Worm (Caenorhabditis elegans): Measurements from ENCODE around the gene F14D2.19.

Gene F14D2.19

DNA sequence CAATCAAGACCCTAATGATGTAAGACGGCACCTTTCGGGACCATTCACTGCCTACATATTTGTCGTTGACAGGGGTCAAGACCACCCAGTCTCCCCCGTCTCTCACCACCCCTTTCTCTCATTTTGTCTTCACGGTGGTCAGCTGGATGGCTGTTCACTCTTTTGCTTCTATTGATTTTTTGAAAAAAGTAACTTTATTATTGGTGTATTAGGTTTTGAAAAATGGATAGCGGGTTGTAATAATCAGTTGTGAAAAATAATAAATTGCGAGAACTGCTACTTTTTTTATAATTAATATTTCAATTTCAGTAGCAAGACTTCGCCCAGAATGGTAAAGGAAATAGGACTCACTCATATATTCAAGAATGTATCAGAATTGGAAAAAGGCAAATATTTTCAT lies 39.9 kb upstream of the F14D2.19 start, which contains the start of gene bath-9:
Gene bath-9, plus strand, starts transcription at position 301 of the 400 bp plus-strand sequence.
- TF ChIP-seq sma-9 (GFP tag; optimal IDR thresholded peaks at IDR 0.05) = no peak
- TF ChIP-seq sma-9 (tag; optimal IDR thresholded peaks at IDR 0.05) = no peak
- TF ChIP-seq nhr-21 (tag; optimal IDR thresholded peaks at IDR 0.05) = no peak
- no peak for TF ChIP-seq mdl-1 (tag; optimal IDR thresholded peaks at IDR 0.05)
- TF ChIP-seq elt-3 (tag; optimal IDR thresholded peaks at IDR 0.05) = no peak
- no peak for TF ChIP-seq F13H6.1 (tag; optimal IDR thresholded peaks at IDR 0.05)
- TF ChIP-seq lin-39 (tag; optimal IDR thresholded peaks at IDR 0.05) = no peak
- TF ChIP-seq mab-5 (tag; optimal IDR thresholded peaks at IDR 0.05) = no peak
- TF ChIP-seq skn-1 (tag; optimal IDR thresholded peaks at IDR 0.05) = no peak
- no peak for TF ChIP-seq blmp-1 (tag; optimal IDR thresholded peaks at IDR 0.05; ENCODE audit: insufficient read depth)
- no peak for TF ChIP-seq nhr-77 (tag; optimal IDR thresholded peaks at IDR 0.05)
- TF ChIP-seq C34F6.9 (tag; optimal IDR thresholded peaks at IDR 0.05) = no peak
- TF ChIP-seq unc-62 (GFP tag; optimal IDR thresholded peaks at IDR 0.05) = no peak
- TF ChIP-seq ama-1 (optimal IDR thresholded peaks at IDR 0.05) = no peak
- TF ChIP-seq ceh-16 (tag; optimal IDR thresholded peaks at IDR 0.05) = no peak
- no peak for TF ChIP-seq unc-55 (GFP tag; optimal IDR thresholded peaks at IDR 0.05)
- TF ChIP-seq snpc-4 (tag; optimal IDR thresholded peaks at IDR 0.05) = no peak

DNA sequence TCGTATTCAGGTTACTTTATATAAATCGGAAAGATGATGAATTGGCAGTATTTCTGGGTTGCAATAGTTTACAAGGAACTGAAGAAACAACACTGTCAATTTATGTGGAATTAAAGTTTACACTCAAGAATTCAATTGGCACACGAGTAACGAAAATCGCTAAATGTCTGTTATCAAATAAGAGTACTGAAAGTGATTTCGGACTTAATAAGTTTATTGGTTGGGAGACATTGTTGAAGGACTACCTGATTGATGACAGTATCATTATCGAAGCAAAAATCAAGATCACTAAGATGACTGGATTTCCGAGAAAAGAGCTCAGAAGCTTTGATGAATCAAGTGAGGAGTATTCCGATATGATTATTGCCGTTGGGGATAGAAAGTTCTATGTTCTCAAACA lies 38.4 kb upstream of the F14D2.19 start:
- TF ChIP-seq lsy-2 (tag; optimal IDR thresholded peaks at IDR 0.05) = no peak

DNA sequence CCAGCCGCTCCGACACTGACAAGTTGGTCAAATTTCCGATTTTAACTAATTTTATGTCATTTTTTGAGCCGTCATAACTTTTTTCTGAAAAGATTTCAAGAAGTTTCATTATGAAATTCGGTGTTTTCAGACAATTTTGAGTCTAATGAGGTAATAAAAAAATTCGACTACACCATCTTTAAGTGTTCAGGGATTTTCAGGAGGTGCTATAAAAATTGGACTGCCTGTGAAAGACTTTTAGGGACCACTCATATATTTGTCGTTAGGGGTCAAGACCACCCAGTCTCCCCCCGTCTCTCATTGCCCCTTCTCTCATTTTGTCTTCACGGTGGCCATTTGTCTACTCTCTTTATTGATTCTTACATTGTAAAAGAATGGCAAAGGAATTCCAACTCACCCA lies 37.8 kb upstream of the F14D2.19 start, which contains the start of gene bath-10:
Gene bath-10, plus strand, starts transcription at position 301 of the 400 bp plus-strand sequence.
- TF ChIP-seq ceh-82 (tag; optimal IDR thresholded peaks at IDR 0.05) = no peak
- no peak for TF ChIP-seq egl-27 (tag; optimal IDR thresholded peaks at IDR 0.05)
- TF ChIP-seq dmd-4 (tag; optimal IDR thresholded peaks at IDR 0.05) = no peak
- TF ChIP-seq nhr-237 (tag; optimal IDR thresholded peaks at IDR 0.05) = no peak
- no peak for TF ChIP-seq R02D3.7 (tag; optimal IDR thresholded peaks at IDR 0.05)
- TF ChIP-seq mdl-1 (tag; optimal IDR thresholded peaks at IDR 0.05) = no peak
- no peak for TF ChIP-seq sma-9 (GFP tag; optimal IDR thresholded peaks at IDR 0.05)
- no peak for TF ChIP-seq sma-9 (tag; optimal IDR thresholded peaks at IDR 0.05)
- no peak for TF ChIP-seq fos-1 (tag; optimal IDR thresholded peaks at IDR 0.05)
- TF ChIP-seq gmeb-1 (tag; optimal IDR thresholded peaks at IDR 0.05) = no peak
- TF ChIP-seq nhr-21 (tag; optimal IDR thresholded peaks at IDR 0.05) = no peak
- TF ChIP-seq lin-13 (GFP tag; optimal IDR thresholded peaks at IDR 0.05) = no peak
- TF ChIP-seq unc-55 (GFP tag; optimal IDR thresholded peaks at IDR 0.05) = no peak

DNA sequence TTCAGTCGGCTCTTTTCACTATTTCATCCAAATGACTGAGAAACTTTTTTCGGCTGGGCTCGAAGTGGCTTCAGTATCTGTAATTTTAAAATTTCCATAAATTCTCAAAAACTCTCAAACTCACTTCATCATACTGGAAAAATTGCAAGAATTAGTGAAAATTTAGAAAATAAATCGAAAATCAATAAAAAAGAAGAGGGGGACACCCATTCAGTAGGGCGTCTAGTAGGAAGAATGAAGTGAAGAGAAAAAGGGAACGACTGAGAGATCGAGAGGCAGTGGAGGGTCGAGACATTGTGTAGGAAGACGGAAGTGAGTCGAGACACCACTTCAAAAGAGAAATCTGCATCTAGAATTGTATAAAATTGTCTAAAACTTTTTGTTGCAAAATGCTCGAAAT lies 36.9 kb upstream of the F14D2.19 start:
- peak; percentile 57 for TF ChIP-seq unc-55 (GFP tag; optimal IDR thresholded peaks at IDR 0.05)
- no peak for TF ChIP-seq ztf-11 (tag; optimal IDR thresholded peaks at IDR 0.05)
- peak; percentile 2 for TF ChIP-seq C34F6.9 (tag; optimal IDR thresholded peaks at IDR 0.05)
- TF ChIP-seq ztf-1 (GFP tag; conservative IDR thresholded peaks at IDR 0.05) = no peak

DNA sequence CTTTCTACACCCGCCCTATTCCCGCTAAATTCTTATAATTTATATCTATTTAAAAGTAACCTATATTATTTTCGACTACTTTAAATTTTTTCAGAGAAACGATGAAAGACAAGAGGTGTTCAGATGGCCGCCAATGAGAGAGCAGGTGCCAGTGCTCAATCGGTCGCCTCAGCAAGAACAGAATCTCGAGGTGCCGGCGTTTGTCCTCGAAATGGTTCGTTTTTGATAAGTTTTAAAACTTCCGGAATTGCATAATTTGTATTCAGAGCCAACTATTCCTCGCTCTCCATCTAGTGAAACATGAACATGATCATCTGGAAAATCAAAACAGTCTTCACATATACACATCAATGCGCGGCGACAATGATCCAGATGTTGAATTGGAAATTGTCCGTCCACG lies 34.1 kb upstream of the F14D2.19 start, which contains the start of gene bath-23:
Gene bath-23, plus strand, starts transcription at position 301 of the 400 bp plus-strand sequence.
- TF ChIP-seq elt-3 (tag; optimal IDR thresholded peaks at IDR 0.05) = no peak

DNA sequence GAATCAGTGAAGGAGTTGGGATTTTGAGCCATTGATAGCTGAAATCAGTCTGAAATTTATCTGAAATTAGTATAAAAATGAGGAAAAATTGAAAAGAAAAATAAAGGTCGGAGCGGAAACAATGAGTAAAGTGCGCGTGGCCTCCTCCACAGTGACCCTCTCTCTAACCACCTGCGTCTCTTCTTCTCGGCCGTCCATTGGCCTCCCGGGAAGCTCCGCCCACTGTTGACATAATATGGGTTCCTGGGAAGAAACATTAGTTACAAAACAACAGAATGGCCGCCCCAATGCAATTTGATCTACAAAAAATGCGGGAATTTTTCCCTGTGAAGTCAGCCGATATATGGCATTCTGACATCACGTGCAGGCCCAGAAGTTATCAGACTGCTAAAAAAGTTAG lies 33.1 kb upstream of the F14D2.19 start, which contains the start of gene Y49F6C.8:
Gene Y49F6C.8, minus strand, starts transcription at position 51 of the 400 bp plus-strand sequence.
- TF ChIP-seq peb-1 (tag; optimal IDR thresholded peaks at IDR 0.05) = no peak
- TF ChIP-seq lsy-2 (tag; optimal IDR thresholded peaks at IDR 0.05) = peak in 1 of 2 experiments; percentile 41

DNA sequence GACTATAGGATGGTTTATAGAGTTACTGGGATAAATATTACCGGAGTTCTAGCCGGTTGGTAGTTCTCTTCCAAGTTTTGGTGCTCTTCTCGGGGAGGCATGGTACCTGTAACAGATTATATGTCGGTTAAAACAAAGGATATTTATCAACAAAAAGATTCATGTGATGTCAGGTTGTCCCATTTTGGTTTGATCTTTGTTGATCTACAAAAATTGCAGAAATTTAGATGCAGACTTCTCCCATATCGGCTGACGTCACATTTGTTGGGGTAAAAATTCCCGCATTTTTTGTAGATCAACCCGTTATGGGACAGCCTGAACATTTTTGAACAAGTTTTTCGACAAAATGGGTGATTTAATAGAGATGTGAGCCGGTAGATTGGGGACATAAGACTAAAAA lies 31.2 kb upstream of the F14D2.19 start, which contains the start of gene Y49F6C.7:
Gene Y49F6C.7, minus strand, starts transcription at position 101 of the 400 bp plus-strand sequence.
- TF ChIP-seq nhr-11 (tag; optimal IDR thresholded peaks at IDR 0.05) (no peak), peb-1 (tag; optimal IDR thresholded peaks at IDR 0.05) (no peak), unc-62 (GFP tag; optimal IDR thresholded peaks at IDR 0.05) (no peak), mbf-1 (tag; optimal IDR thresholded peaks at IDR 0.05) (no peak), nhr-10 (tag; optimal IDR thresholded peaks at IDR 0.05) (no peak), unc-39 (tag; optimal IDR thresholded peaks at IDR 0.05) (no peak), lin-39 (tag; optimal IDR thresholded peaks at IDR 0.05) (no peak), Y55F3AM.14 (GFP tag; optimal IDR thresholded peaks at IDR 0.05) (no peak), nhr-6 (tag; optimal IDR thresholded peaks at IDR 0.05) (no peak), nhr-12 (tag; optimal IDR thresholded peaks at IDR 0.05) (no peak), ama-1 (optimal IDR thresholded peaks at IDR 0.05) (no peak), ztf-4 (tag; optimal IDR thresholded peaks at IDR 0.05) (no peak), ztf-1 (GFP tag; conservative IDR thresholded peaks at IDR 0.05) (no peak)
